Worm (Caenorhabditis elegans): ENCODE measurements around the gene Y39A1A.9.

Gene Y39A1A.9

DNA sequence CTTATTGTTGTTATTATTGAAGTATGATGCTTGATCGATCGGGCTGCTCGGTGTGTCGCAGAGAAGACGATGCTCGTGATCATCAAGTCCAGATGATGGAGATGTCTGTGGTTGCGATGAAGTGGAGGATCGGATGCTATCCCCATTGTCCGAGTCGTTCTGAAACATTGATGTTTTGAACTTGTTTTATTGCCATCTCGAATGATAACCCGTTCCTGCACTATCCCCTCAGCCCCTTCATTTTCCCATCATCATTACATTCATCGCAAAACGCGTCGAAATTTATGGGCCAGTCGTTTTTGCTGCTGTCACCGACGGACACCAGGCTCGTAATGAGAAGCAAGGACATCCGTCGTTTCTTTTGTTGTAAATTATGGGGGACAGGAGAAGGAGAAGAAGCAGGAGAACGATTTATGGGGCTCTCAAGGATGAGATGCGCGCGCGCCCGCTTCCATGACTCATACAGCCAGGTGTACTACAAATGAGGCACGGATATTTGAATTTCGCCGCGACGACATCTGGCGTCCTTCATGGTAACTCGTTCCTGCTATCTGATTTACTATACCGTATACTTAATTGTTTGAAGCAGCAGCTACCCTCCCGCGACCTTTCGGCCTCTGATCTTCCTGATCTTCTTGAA, 1.3 kb downstream of the Y39A1A.9 start:
- TF ChIP-seq blmp-1 (tag; optimal IDR thresholded peaks at IDR 0.05; ENCODE audit: insufficient read depth) (no peak), mab-5 (tag; optimal IDR thresholded peaks at IDR 0.05) (peak; percentile 51), nhr-25 (tag; optimal IDR thresholded peaks at IDR 0.05) (peak; percentile 27)

DNA sequence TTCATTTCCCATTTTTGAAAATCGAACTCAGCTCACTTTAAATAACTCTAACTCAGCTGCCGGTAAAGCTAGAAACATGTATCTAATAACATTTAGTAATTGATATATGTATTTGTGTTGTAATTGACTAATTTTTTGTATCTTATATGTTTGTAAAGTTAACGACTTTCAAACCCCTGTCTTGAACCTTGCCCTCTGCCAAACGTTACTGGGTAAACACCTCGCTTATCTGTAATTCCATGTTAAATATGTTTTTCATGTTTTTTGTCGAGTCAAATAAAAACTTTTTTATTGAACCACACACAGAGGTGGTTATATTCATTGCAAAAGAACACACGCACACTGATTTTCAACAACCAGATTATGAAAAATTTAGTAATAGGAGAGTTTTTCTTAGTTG, 3.5 kb downstream of the Y39A1A.9 start:
- TF ChIP-seq sma-9 (GFP tag; optimal IDR thresholded peaks at IDR 0.05) (no peak), sma-9 (tag; optimal IDR thresholded peaks at IDR 0.05) (no peak), crh-2 (tag; optimal IDR thresholded peaks at IDR 0.05) (peak; percentile 5), alr-1 (tag; optimal IDR thresholded peaks at IDR 0.05) (no peak), lin-39 (tag; optimal IDR thresholded peaks at IDR 0.05) (peak; percentile 42)

DNA sequence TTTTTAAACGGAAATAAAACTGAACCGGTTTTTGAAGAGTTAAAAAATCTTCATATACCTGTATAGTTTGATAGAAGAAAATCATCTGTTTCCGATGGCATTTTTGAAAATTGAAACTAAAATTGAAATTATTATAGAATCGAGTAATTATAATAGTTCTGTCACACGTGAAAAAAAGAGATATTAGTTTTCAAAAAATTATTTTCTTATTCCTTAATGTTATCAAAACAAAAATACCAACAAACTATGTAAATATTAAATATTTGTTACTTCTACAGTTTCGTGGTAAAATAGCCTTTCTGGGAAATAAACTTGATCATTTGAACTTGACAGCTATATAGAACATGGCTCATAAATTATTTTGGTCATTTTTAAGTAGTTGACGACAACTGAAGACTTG, 4.3 kb downstream of the Y39A1A.9 start, which contains the start of gene swt-4:
swt-4 (minus strand) TSS at position 101 of the 400 bp plus-strand sequence.
- TF ChIP-seq fos-1 (tag; optimal IDR thresholded peaks at IDR 0.05) (no peak), peb-1 (tag; optimal IDR thresholded peaks at IDR 0.05) (no peak), nhr-25 (tag; optimal IDR thresholded peaks at IDR 0.05) (no peak), lin-39 (tag; optimal IDR thresholded peaks at IDR 0.05) (no peak), snpc-4 (tag; optimal IDR thresholded peaks at IDR 0.05) (no peak), lin-11 (tag; optimal IDR thresholded peaks at IDR 0.05) (no peak), Y55F3AM.14 (GFP tag; optimal IDR thresholded peaks at IDR 0.05) (no peak), ztf-1 (GFP tag; conservative IDR thresholded peaks at IDR 0.05) (no peak), elt-1 (tag; optimal IDR thresholded peaks at IDR 0.05) (no peak)

DNA sequence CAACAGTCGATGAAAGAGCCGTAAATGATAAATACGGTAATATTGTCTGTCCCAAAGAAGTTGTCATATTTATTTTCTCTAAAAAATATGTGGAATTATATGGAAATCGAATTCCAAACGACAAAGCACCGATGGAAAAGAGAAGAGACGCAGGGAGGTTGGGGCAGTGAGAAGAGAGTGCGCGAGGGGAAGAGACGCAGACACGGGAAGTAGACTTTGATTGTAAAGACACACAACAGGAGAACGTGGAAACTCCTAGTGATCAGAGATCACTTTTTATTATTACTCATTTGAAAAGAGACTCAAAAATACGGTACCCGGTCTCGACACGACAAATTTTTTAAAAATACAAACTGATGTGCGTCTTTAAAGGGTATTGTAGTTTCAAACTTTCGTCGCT, 4.9 kb downstream of the Y39A1A.9 start:
- TF ChIP-seq ztf-11 (tag; optimal IDR thresholded peaks at IDR 0.05) (no peak), lin-39 (tag; optimal IDR thresholded peaks at IDR 0.05) (no peak), aly-2 (tag; optimal IDR thresholded peaks at IDR 0.05) (no peak), unc-55 (GFP tag; optimal IDR thresholded peaks at IDR 0.05) (peak; percentile 43), zag-1 (tag; optimal IDR thresholded peaks at IDR 0.05) (no peak), ztf-1 (GFP tag; conservative IDR thresholded peaks at IDR 0.05) (no peak), nhr-11 (tag; optimal IDR thresholded peaks at IDR 0.05) (no peak), unc-39 (tag; optimal IDR thresholded peaks at IDR 0.05) (no peak), snpc-4 (tag; optimal IDR thresholded peaks at IDR 0.05) (no peak), sem-4 (tag; optimal IDR thresholded peaks at IDR 0.05) (no peak), lin-11 (tag; optimal IDR thresholded peaks at IDR 0.05) (no peak), ZK546.5 (tag; optimal IDR thresholded peaks at IDR 0.05) (no peak), elt-1 (tag; optimal IDR thresholded peaks at IDR 0.05) (no peak), mdl-1 (tag; optimal IDR thresholded peaks at IDR 0.05) (peak in 1 of 2 experiments; percentile 27), egl-27 (tag; optimal IDR thresholded peaks at IDR 0.05) (no peak), nhr-25 (tag; optimal IDR thresholded peaks at IDR 0.05) (peak; percentile 24), ceh-16 (tag; optimal IDR thresholded peaks at IDR 0.05) (no peak), fos-1 (tag; optimal IDR thresholded peaks at IDR 0.05) (no peak), C34F6.9 (tag; optimal IDR thresholded peaks at IDR 0.05) (peak; percentile 41), F13H6.1 (tag; optimal IDR thresholded peaks at IDR 0.05) (peak; percentile 56), nhr-77 (tag; optimal IDR thresholded peaks at IDR 0.05) (no peak), ceh-82 (tag; optimal IDR thresholded peaks at IDR 0.05) (no peak), sma-3 (GFP tag; optimal IDR thresholded peaks at IDR 0.05) (no peak), peb-1 (tag; optimal IDR thresholded peaks at IDR 0.05) (no peak), gmeb-1 (tag; optimal IDR thresholded peaks at IDR 0.05) (peak; percentile 1), blmp-1 (tag; optimal IDR thresholded peaks at IDR 0.05; ENCODE audit: insufficient read depth) (no peak), skn-1 (tag; optimal IDR thresholded peaks at IDR 0.05) (no peak), nhr-6 (tag; optimal IDR thresholded peaks at IDR 0.05) (no peak), nhr-23 (tag; optimal IDR thresholded peaks at IDR 0.05) (no peak), mab-5 (tag; optimal IDR thresholded peaks at IDR 0.05) (no peak), sma-9 (GFP tag; optimal IDR thresholded peaks at IDR 0.05) (peak; percentile 74), sma-9 (tag; optimal IDR thresholded peaks at IDR 0.05) (no peak), nhr-21 (tag; optimal IDR thresholded peaks at IDR 0.05) (peak; percentile 21), nhr-129 (tag; optimal IDR thresholded peaks at IDR 0.05) (no peak), ztf-4 (tag; optimal IDR thresholded peaks at IDR 0.05) (no peak), nhr-10 (tag; optimal IDR thresholded peaks at IDR 0.05) (no peak), unc-62 (GFP tag; optimal IDR thresholded peaks at IDR 0.05) (no peak), lin-13 (GFP tag; optimal IDR thresholded peaks at IDR 0.05) (no peak), elt-3 (tag; optimal IDR thresholded peaks at IDR 0.05) (no peak), crh-2 (tag; optimal IDR thresholded peaks at IDR 0.05) (peak; percentile 73), nhr-237 (tag; optimal IDR thresholded peaks at IDR 0.05) (no peak), mbf-1 (tag; optimal IDR thresholded peaks at IDR 0.05) (no peak), R02D3.7 (tag; optimal IDR thresholded peaks at IDR 0.05) (no peak), lsy-2 (tag; optimal IDR thresholded peaks at IDR 0.05) (peak; percentile 18 to 71)
